Fruit fly (Drosophila melanogaster) whole organism, prepupa: ENCODE data around the gene CG17141.

Source experiments
- Blimp-1 ChIP-seq: fragments of 200-800 bp; sonication (Bioruptor generic); optimal IDR thresholded peaks from 3 replicates; lab custom pipeline; 2017; ENCODE audit warnings: missing biosample characterization, missing genetic modification characterization, mild to moderate bottlenecking, moderate library complexity, missing genetic modification reagents
- CG11762 ChIP-seq: fragments of 200-800 bp; sonication (Bioruptor generic); optimal IDR thresholded peaks from 3 replicates; lab custom pipeline; 2016; ENCODE audit warnings: missing biosample characterization, missing genetic modification characterization; ENCODE audit not compliant: insufficient read depth
- CG11902 ChIP-seq: fragments of 200-800 bp; sonication (Bioruptor generic); optimal IDR thresholded peaks from 3 replicates; lab custom pipeline; 2016; ENCODE audit warnings: missing biosample characterization, missing genetic modification characterization
- CG16779 ChIP-seq: fragments of 200-800 bp; sonication (Bioruptor generic); optimal IDR thresholded peaks from 3 replicates; lab custom pipeline; 2017; ENCODE audit warnings: missing biosample characterization, mild to moderate bottlenecking, missing genetic modification characterization
- CG31627 ChIP-seq: fragments of 200-800 bp; sonication (Bioruptor generic); optimal IDR thresholded peaks from 3 replicates; lab custom pipeline; 2016; ENCODE audit warnings: missing biosample characterization, missing genetic modification characterization
- CG6792 ChIP-seq: fragments of 200-800 bp; sonication (Bioruptor generic); optimal IDR thresholded peaks from 3 replicates; lab custom pipeline; 2016; ENCODE audit warnings: missing biosample characterization, missing genetic modification characterization
- CG6854 ChIP-seq: fragments of 200-800 bp; sonication (Bioruptor generic); optimal IDR thresholded peaks from 2 replicates; lab custom pipeline; 2017; ENCODE audit warnings: missing biosample characterization, mild to moderate bottlenecking, missing genetic modification characterization
- CG9139 ChIP-seq: fragments of 200-800 bp; sonication (Bioruptor generic); optimal IDR thresholded peaks from 3 replicates; lab custom pipeline; 2017; ENCODE audit warnings: missing biosample characterization, mild to moderate bottlenecking, missing genetic modification characterization
- Eip93F ChIP-seq: fragments of 200-800 bp; sonication (Bioruptor generic); optimal IDR thresholded peaks from 2 replicates; lab custom pipeline; 2016; ENCODE audit warnings: missing biosample characterization, mild to moderate bottlenecking, missing genetic modification characterization
- Ets96B ChIP-seq: fragments of 200-800 bp; optimal IDR thresholded peaks from 2 replicates; lab custom pipeline; 2019; ENCODE audit warnings: missing biosample characterization, mild to moderate bottlenecking, missing genetic modification characterization, moderate library complexity
- Gug ChIP-seq: fragments of 200-800 bp; sonication (Bioruptor generic); IDR thresholded peaks from 2 replicates; pipeline ENCODE4 v1.3.6; 2022; ENCODE audit warnings: missing biosample characterization, missing genetic modification characterization
- Hr39 ChIP-seq: fragments of 200-800 bp; sonication (Bioruptor generic); optimal IDR thresholded peaks from 2 replicates; lab custom pipeline; 2016; ENCODE audit warnings: missing biosample characterization, missing genetic modification characterization
- OdsH ChIP-seq: fragments of 200-800 bp; sonication (Bioruptor generic); optimal IDR thresholded peaks from 3 replicates; lab custom pipeline; 2016; ENCODE audit warnings: missing biosample characterization, missing genetic modification characterization
- topi ChIP-seq: fragments of 200-800 bp; sonication (Bioruptor generic); optimal IDR thresholded peaks from 3 replicates; lab custom pipeline; 2016; ENCODE audit warnings: missing biosample characterization, missing genetic modification characterization

dm6 chr3R:22768633-22769032, 21.2 kb upstream of the CG17141 start, which contains the start of gene CG43091:
- TF ChIP-seq Ets96B (tag; lab: Kevin White, UChicago) (no peak), CG31627 (GFP tag; lab: Kevin White, UChicago) (no peak), Eip93F (GFP tag; lab: Kevin White, UChicago) (no peak), topi (GFP tag; lab: Kevin White, UChicago) (no peak), Hr39 (GFP tag; lab: Kevin White, UChicago) (no peak), OdsH (GFP tag; lab: Kevin White, UChicago) (no peak), CG6792 (GFP tag; lab: Kevin White, UChicago) (no peak), Gug (GFP tag; lab: Robert Waterston, UW) (no peak), Blimp-1 (no peak), CG6854 (no peak), CG11762 (no peak), CG16779 (tag; lab: Kevin White, UChicago) (no peak), CG9139 (GFP tag; lab: Kevin White, UChicago) (no peak), CG11902 (GFP tag; lab: Kevin White, UChicago) (no peak)
